Fruit fly (Drosophila melanogaster) whole organism, embryonic: Measurements from ENCODE around the gene pps.

Experiments
- CG10209 ChIP-seq: fragments of 200-800 bp; sonication (Bioruptor generic); optimal IDR thresholded peaks from 3 replicates; lab custom pipeline; 2017; ENCODE audit warnings: missing biosample characterization, mild to moderate bottlenecking, missing genetic modification characterization, missing genetic modification reagents
- CG1024 ChIP-seq: fragments of 200-800 bp; sonication (Bioruptor generic); IDR thresholded peaks from 2 replicates; pipeline ENCODE4 v1.3.6; 2022; ENCODE audit warnings: missing biosample characterization, missing genetic modification characterization
- CG10462 ChIP-seq: fragments of 200-800 bp; sonication (Bioruptor generic); optimal IDR thresholded peaks from 2 replicates; lab custom pipeline; 2016; ENCODE audit warnings: missing biosample characterization, missing genetic modification characterization
- CG11723 ChIP-seq: fragments of 200-800 bp; sonication (Bioruptor generic); optimal IDR thresholded peaks from 2 replicates; lab custom pipeline; 2017; ENCODE audit warnings: missing biosample characterization, mild to moderate bottlenecking, missing genetic modification characterization
- CG12299 ChIP-seq: fragments of 200-800 bp; sonication (Bioruptor generic); optimal IDR thresholded peaks from 2 replicates; lab custom pipeline; 2018; ENCODE audit warnings: missing biosample characterization, mild to moderate bottlenecking, missing genetic modification characterization
- CG13287 ChIP-seq: fragments of 200-800 bp; sonication (Bioruptor generic); IDR thresholded peaks from 2 replicates; pipeline ENCODE4 v1.3.6; 2022; ENCODE audit warnings: missing biosample characterization, missing genetic modification characterization; ENCODE audit not compliant: partially characterized antibody
- CG13296 ChIP-seq: fragments of 200-800 bp; sonication (Bioruptor generic); optimal IDR thresholded peaks from 3 replicates; lab custom pipeline; 2018; ENCODE audit warnings: missing biosample characterization, mild to moderate bottlenecking, missing genetic modification characterization
- CG14710 ChIP-seq: fragments of 200-800 bp; sonication (Bioruptor generic); optimal IDR thresholded peaks from 3 replicates; lab custom pipeline; 2019; ENCODE audit warnings: missing biosample characterization, mild to moderate bottlenecking, missing genetic modification characterization, moderate library complexity
- CG15269 ChIP-seq: fragments of 200-800 bp; sonication (Bioruptor generic); optimal IDR thresholded peaks from 2 replicates; lab custom pipeline; 2018; ENCODE audit warnings: missing biosample characterization, mild to moderate bottlenecking, missing genetic modification characterization, moderate library complexity
- CG15514 ChIP-seq: fragments of 200-800 bp; sonication (Bioruptor generic); optimal IDR thresholded peaks from 3 replicates; lab custom pipeline; 2017; ENCODE audit warnings: missing biosample characterization, missing genetic modification characterization, mild to moderate bottlenecking, moderate library complexity, missing genetic modification reagents
- CG17359 ChIP-seq: fragments of 200-800 bp; sonication (Bioruptor generic); optimal IDR thresholded peaks from 3 replicates; lab custom pipeline; 2018; ENCODE audit warnings: missing biosample characterization, mild to moderate bottlenecking, missing genetic modification characterization, moderate library complexity
- CG17361 ChIP-seq: fragments of 200-800 bp; sonication (Bioruptor generic); IDR thresholded peaks from 3 replicates; pipeline ENCODE4 v1.3.6; 2022; ENCODE audit warnings: missing biosample characterization, missing genetic modification characterization
- CG17385 ChIP-seq: fragments of 200-800 bp; sonication (Bioruptor generic); optimal IDR thresholded peaks from 3 replicates; lab custom pipeline; 2018; ENCODE audit warnings: missing biosample characterization, mild to moderate bottlenecking, missing genetic modification characterization
- CG17912 ChIP-seq: fragments of 200-800 bp; sonication (Bioruptor generic); optimal IDR thresholded peaks from 2 replicates; lab custom pipeline; 2018; ENCODE audit warnings: missing biosample characterization, mild to moderate bottlenecking, missing genetic modification characterization
- CG18262 ChIP-seq: fragments of 200-800 bp; optimal IDR thresholded peaks from 3 replicates; lab custom pipeline; 2019; ENCODE audit warnings: missing biosample characterization, mild to moderate bottlenecking, missing genetic modification characterization, moderate library complexity
- CG2129 ChIP-seq: fragments of 200-800 bp; sonication (Bioruptor generic); IDR thresholded peaks from 2 replicates; pipeline ENCODE4 v1.3.6; 2022; ENCODE audit warnings: missing biosample characterization, missing genetic modification characterization; ENCODE audit not compliant: partially characterized antibody
- CG3847 ChIP-seq: fragments of 200-800 bp; sonication (Bioruptor generic); IDR thresholded peaks from 2 replicates; pipeline ENCODE4 v1.3.6; 2022; ENCODE audit warnings: missing biosample characterization, missing genetic modification characterization
- CG6765 ChIP-seq: fragments of 200-800 bp; sonication (Bioruptor generic); optimal IDR thresholded peaks from 3 replicates; lab custom pipeline; 2017; ENCODE audit warnings: missing biosample characterization, mild to moderate bottlenecking, missing genetic modification characterization
- Camta ChIP-seq: fragments of 200-800 bp; sonication (Bioruptor generic); optimal IDR thresholded peaks from 2 replicates; lab custom pipeline; 2016; ENCODE audit warnings: missing biosample characterization, missing genetic modification characterization
- Chrac-16 ChIP-seq: fragments of 200-800 bp; sonication (Bioruptor generic); optimal IDR thresholded peaks from 3 replicates; lab custom pipeline; 2016; ENCODE audit warnings: missing biosample characterization, missing genetic modification characterization
- D ChIP-seq, 2 experiments: fragments of 200-800 bp in 1 of 2; fragments of >200 bp in 1 of 2; sonication (Bioruptor generic) in 1 of 2; optimal IDR thresholded peaks; 2 replicates in 1 of 2; 3 replicates in 1 of 2; lab custom pipeline; 2017; ENCODE audit warnings: mild to moderate bottlenecking in 1 of 2, missing biosample characterization in 1 of 2, missing genetic modification characterization in 1 of 2, missing genetic modification reagents in 1 of 2
- Dll ChIP-seq: fragments of 200-800 bp; sonication (Bioruptor generic); IDR thresholded peaks from 4 replicates; pipeline ENCODE4 v1.3.6; 2022; ENCODE audit warnings: missing biosample characterization, missing genetic modification characterization; ENCODE audit not compliant: partially characterized antibody
- Dp ChIP-seq: fragments of 200-800 bp; sonication (Bioruptor generic); optimal IDR thresholded peaks from 2 replicates; lab custom pipeline; 2018; ENCODE audit warnings: missing biosample characterization, mild to moderate bottlenecking, missing genetic modification characterization, moderate library complexity
- E2f2 ChIP-seq: fragments of 200-800 bp; sonication (Bioruptor generic); IDR thresholded peaks from 2 replicates; pipeline ENCODE4 v1.3.6; 2022; ENCODE audit warnings: missing biosample characterization, missing genetic modification characterization
- Fer3 ChIP-seq: fragments of 200-800 bp; sonication (Bioruptor generic); optimal IDR thresholded peaks from 2 replicates; lab custom pipeline; 2018; ENCODE audit warnings: missing biosample characterization, mild to moderate bottlenecking, missing genetic modification characterization, moderate library complexity
- H15 ChIP-seq: fragments of 200-800 bp; sonication (Bioruptor generic); IDR thresholded peaks from 3 replicates; pipeline ENCODE4 v1.3.6; 2022; ENCODE audit warnings: missing biosample characterization, missing genetic modification characterization
- HLH4C ChIP-seq: fragments of 200-800 bp; sonication (Bioruptor generic); IDR thresholded peaks from 3 replicates; pipeline ENCODE4 v1.3.6; 2022; ENCODE audit warnings: missing biosample characterization, missing genetic modification characterization; ENCODE audit not compliant: partially characterized antibody
- Mes4 ChIP-seq: fragments of 200-800 bp; sonication (Bioruptor generic); optimal IDR thresholded peaks from 2 replicates; lab custom pipeline; 2016; ENCODE audit warnings: missing biosample characterization, missing genetic modification characterization
- NFAT ChIP-seq: fragments of 200-800 bp; sonication (Bioruptor generic); IDR thresholded peaks from 2 replicates; pipeline ENCODE4 v1.3.6; 2022; ENCODE audit warnings: missing biosample characterization, missing genetic modification characterization
- NfI ChIP-seq: fragments of 200-800 bp; sonication (Bioruptor generic); optimal IDR thresholded peaks from 3 replicates; lab custom pipeline; 2018; ENCODE audit warnings: missing biosample characterization, mild to moderate bottlenecking, missing genetic modification characterization, moderate library complexity
- Pdp1 ChIP-seq, 2 experiments: fragments of 200-800 bp; sonication (Bioruptor generic); optimal IDR thresholded peaks; 3 replicates each; lab custom pipeline; 2016; ENCODE audit warnings: missing biosample characterization in 2 of 2, missing genetic modification characterization in 2 of 2, mild to moderate bottlenecking in 1 of 2, moderate library complexity in 1 of 2
- Ravus ChIP-seq: fragments of 200-800 bp; sonication (Bioruptor generic); IDR thresholded peaks from 2 replicates; pipeline ENCODE4 v1.3.6; 2022; ENCODE audit warnings: missing biosample characterization, missing genetic modification characterization
- Scr ChIP-seq: fragments of 200-800 bp; sonication (Bioruptor generic); IDR thresholded peaks from 2 replicates; pipeline ENCODE4 v1.3.6; 2022; ENCODE audit warnings: missing biosample characterization, missing genetic modification characterization; ENCODE audit not compliant: partially characterized antibody
- Sry-δ ChIP-seq: fragments of 200-800 bp; sonication (Bioruptor generic); optimal IDR thresholded peaks from 2 replicates; lab custom pipeline; 2016; ENCODE audit warnings: missing biosample characterization, missing genetic modification characterization
- Stat92E ChIP-seq, 3 experiments: fragments of >200 bp in 2 of 3; fragments of 200-800 bp in 1 of 3; sonication (Bioruptor generic) in 1 of 3; optimal IDR thresholded peaks; 2 replicates each; lab custom pipeline; 2017 to 2019; ENCODE audit warnings: missing biosample characterization in 3 of 3, missing genetic modification characterization in 3 of 3, mild to moderate bottlenecking in 1 of 3, moderate library complexity in 1 of 3
- aop ChIP-seq: fragments of 200-800 bp; sonication (Bioruptor generic); IDR thresholded peaks from 2 replicates; pipeline ENCODE4 v1.3.6; 2022; ENCODE audit warnings: missing biosample characterization, missing genetic modification characterization
- dan ChIP-seq: fragments of 200-800 bp; sonication (Bioruptor generic); IDR thresholded peaks from 2 replicates; pipeline ENCODE4 v1.3.6; 2022; ENCODE audit warnings: missing biosample characterization, missing genetic modification characterization
- dimm ChIP-seq: fragments of 200-800 bp; sonication (Bioruptor generic); IDR thresholded peaks from 2 replicates; pipeline ENCODE4 v1.3.6; 2022; ENCODE audit warnings: missing biosample characterization, missing genetic modification characterization
- gsb ChIP-seq: fragments of 200-800 bp; sonication (Bioruptor generic); IDR thresholded peaks from 2 replicates; pipeline ENCODE4 v1.3.6; 2022; ENCODE audit warnings: missing biosample characterization, missing genetic modification characterization
- inv ChIP-seq: fragments of 200-800 bp; sonication (Bioruptor generic); IDR thresholded peaks from 2 replicates; pipeline ENCODE4 v1.3.6; 2022; ENCODE audit warnings: missing biosample characterization, missing genetic modification characterization; ENCODE audit not compliant: partially characterized antibody
- ken ChIP-seq: fragments of 200-800 bp; sonication (Bioruptor generic); IDR thresholded peaks from 3 replicates; pipeline ENCODE4 v1.3.6; 2022; ENCODE audit warnings: missing biosample characterization, missing genetic modification characterization
- kni ChIP-seq: fragments of 200-800 bp; sonication (Bioruptor generic); optimal IDR thresholded peaks from 3 replicates; lab custom pipeline; 2017; ENCODE audit warnings: mild to moderate bottlenecking, missing biosample characterization, missing genetic modification reagents, missing genetic modification characterization
- lola ChIP-seq, 3 experiments: fragments of >200 bp in 2 of 3; fragments of 200-800 bp in 1 of 3; sonication (Bioruptor generic) in 1 of 3; optimal IDR thresholded peaks; 2 replicates each; lab custom pipeline; 2017 to 2019; ENCODE audit warnings: missing biosample characterization in 3 of 3, missing genetic modification characterization in 3 of 3, mild to moderate bottlenecking in 1 of 3, moderate library complexity in 1 of 3
- mld ChIP-seq: fragments of 200-800 bp; sonication (Bioruptor generic); IDR thresholded peaks from 3 replicates; pipeline ENCODE4 v1.3.6; 2022; ENCODE audit warnings: missing biosample characterization, missing genetic modification characterization; ENCODE audit not compliant: partially characterized antibody
- nerfin-2 ChIP-seq: fragments of 200-800 bp; sonication (Bioruptor generic); IDR thresholded peaks from 2 replicates; pipeline ENCODE4 v1.3.6; 2022; ENCODE audit warnings: missing biosample characterization, missing genetic modification characterization; ENCODE audit not compliant: partially characterized antibody
- pum ChIP-seq: fragments of 200-800 bp; sonication (Bioruptor generic); optimal IDR thresholded peaks from 2 replicates; lab custom pipeline; 2016; ENCODE audit warnings: missing biosample characterization, missing genetic modification characterization
- repo ChIP-seq: fragments of 200-800 bp; sonication (Bioruptor generic); optimal IDR thresholded peaks from 2 replicates; lab custom pipeline; 2016; ENCODE audit warnings: missing biosample characterization, missing genetic modification characterization
- tap ChIP-seq: fragments of 200-800 bp; optimal IDR thresholded peaks from 3 replicates; lab custom pipeline; 2019; ENCODE audit warnings: missing biosample characterization, mild to moderate bottlenecking, missing genetic modification characterization, moderate library complexity

Gene pps

dm6 chr3R:12426310-12426653 lies 12.7 kb downstream of the pps start, which contains the start of gene NANS (continued):
- TF ChIP-seq Sry-δ (GFP tag; lab: Kevin White, UChicago) (no peak), Stat92E (GFP tag; optimal IDR thresholded peaks at IDR 0.05; lab: Kevin White, UChicago) (no peak), repo (GFP tag; lab: Kevin White, UChicago) (no peak), ken (no peak), tap (tag; lab: Kevin White, UChicago) (no peak), CG14710 (tag; lab: Kevin White, UChicago) (peak; percentile 5), Fer3 (tag; lab: Kevin White, UChicago) (peak; percentile 9), nerfin-2 (GFP tag; lab: Robert Waterston, UW) (peak; percentile 38; the same call in 1 of the 2 replicates), CG12299 (tag; lab: Kevin White, UChicago) (no peak), CG18262 (tag; lab: Kevin White, UChicago) (no peak), NfI (peak; percentile 8), dimm (no peak), CG3847 (GFP tag; lab: Robert Waterston, UW) (no peak), gsb (GFP tag; lab: Robert Waterston, UW) (no peak), CG17361 (peak; percentile 20), Pdp1 (GFP tag; optimal IDR thresholded peaks at IDR 0.05; lab: Kevin White, UChicago) (no peak), CG1024 (GFP tag; lab: Robert Waterston, UW) (no peak), CG13296 (GFP tag; lab: Kevin White, UChicago) (peak; percentile 5), CG15514 (GFP tag; lab: Kevin White, UChicago) (peak; percentile 34), Scr (peak; percentile 47; the same call in 1 of the 2 replicates), CG17359 (tag; lab: Kevin White, UChicago) (no peak), aop (no peak), CG17912 (GFP tag; lab: Kevin White, UChicago) (no peak), NFAT (GFP tag; lab: Robert Waterston, UW) (no peak), CG17385 (peak; percentile 21), D (optimal IDR thresholded peaks at IDR 0.05; lab: Kevin White, UChicago) (no peak), D (GFP tag; optimal IDR thresholded peaks at IDR 0.05; lab: Kevin White, UChicago) (no peak), CG13287 (peak; percentile 18; the same call in 1 of the 2 replicates), pum (no peak), CG11723 (GFP tag; lab: Kevin White, UChicago) (no peak), Dp (peak; percentile 27), Camta (GFP tag; lab: Kevin White, UChicago) (no peak), CG10462 (GFP tag; lab: Kevin White, UChicago) (no peak), lola (GFP tag; optimal IDR thresholded peaks at IDR 0.05; lab: Kevin White, UChicago) (no peak), CG10209 (no peak), mld (GFP tag; lab: Robert Waterston, UW) (0 out of 3 replicates have a peak, but pooled peaks have one; percentile 5), E2f2 (GFP tag; lab: Robert Waterston, UW) (peak; percentile 57), CG2129 (GFP tag; lab: Robert Waterston, UW) (no peak; the same call in 1 of the 2 replicates), HLH4C (GFP tag; lab: Robert Waterston, UW) (peak; percentile 41; the same call in 1 of the 3 replicates), Dll (GFP tag; lab: Robert Waterston, UW) (peak; percentile 44; the same call in 1 of the 4 replicates), CG15269 (no peak), H15 (no peak), dan (no peak), CG6765 (GFP tag; lab: Kevin White, UChicago) (peak; percentile 3), inv (GFP tag; lab: Robert Waterston, UW) (0 out of 2 replicates have a peak, but pooled peaks have one; percentile 4), Chrac-16 (GFP tag; lab: Kevin White, UChicago) (no peak), Ravus (GFP tag; lab: Robert Waterston, UW) (no peak), Mes4 (no peak), kni (GFP tag; lab: Kevin White, UChicago) (no peak)
